Fruit fly (Drosophila melanogaster): Measurements from ENCODE around the gene CG8539.

The CG8539 gene

DNA sequence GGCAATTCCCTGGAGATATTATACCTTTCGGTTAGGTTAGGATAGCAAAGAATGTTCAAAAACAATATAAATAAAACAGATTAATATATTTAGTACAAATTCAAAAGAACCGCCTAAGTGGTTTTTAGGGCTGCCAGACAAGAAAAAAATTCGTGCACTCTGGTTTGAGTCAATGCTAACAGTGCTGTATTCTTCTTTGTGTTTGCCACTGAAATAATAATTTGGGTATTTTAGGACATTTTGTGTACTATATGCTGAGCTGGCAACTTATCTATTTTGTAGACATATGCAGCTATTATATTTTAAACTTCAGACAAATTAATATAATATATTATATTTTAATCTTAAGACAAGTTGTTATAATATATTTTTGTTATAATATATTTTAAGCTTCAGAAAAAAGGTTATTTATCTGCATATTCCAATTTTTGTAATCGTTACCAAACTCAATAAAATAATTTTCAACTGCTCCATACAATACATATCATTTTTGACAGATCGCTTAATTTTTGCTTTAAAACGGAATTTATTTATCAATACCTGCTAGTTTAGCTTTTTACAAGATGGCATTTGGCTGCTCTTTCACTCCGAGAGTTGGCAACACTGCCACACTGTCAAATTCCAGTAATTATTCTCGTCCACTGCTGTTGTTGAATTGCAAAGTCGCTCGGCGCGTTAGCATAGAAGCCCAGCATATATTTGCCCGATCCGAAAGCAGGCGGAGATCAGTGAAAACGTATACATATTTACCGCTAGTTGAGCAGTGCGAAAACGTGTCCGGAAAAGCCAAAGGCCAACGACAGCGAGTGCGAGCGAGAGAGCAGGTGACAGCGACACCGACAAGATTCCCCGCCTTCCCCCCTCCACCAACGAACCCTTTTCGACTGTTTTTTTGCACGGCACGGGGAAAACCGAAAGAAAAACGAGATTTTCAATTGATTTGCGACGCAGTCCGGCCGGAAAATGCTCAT is 12.1 kb upstream of the CG8539 start, which contains the start of gene CG7546 (continued):
- TF ChIP-seq jumu (GFP tag; optimal IDR thresholded peaks at IDR 0.05) (no peak), CG1024 (GFP tag; IDR thresholded peaks at IDR 0.05) (no peak), B-H2 (GFP tag; optimal IDR thresholded peaks at IDR 0.05) (no peak), CG11723 (GFP tag; optimal IDR thresholded peaks at IDR 0.05) (no peak), CG10979 (tag; optimal IDR thresholded peaks at IDR 0.05) (no peak), CG13775 (GFP tag; optimal IDR thresholded peaks at IDR 0.05) (peak; percentile 61), hb (GFP tag; IDR thresholded peaks at IDR 0.05; ENCODE audit: partially characterized antibody) (no peak), E2f1 (GFP tag; IDR thresholded peaks at IDR 0.05) (0 out of 2 replicates have a peak, but pooled peaks have one; percentile 14), disco-r (GFP tag; optimal IDR thresholded peaks at IDR 0.05) (no peak), Gsc (GFP tag; IDR thresholded peaks at IDR 0.05) (no peak), sim (GFP tag; IDR thresholded peaks at IDR 0.05) (no peak), grn (GFP tag; optimal IDR thresholded peaks at IDR 0.05) (no peak), CG9727 (GFP tag; optimal IDR thresholded peaks at IDR 0.05) (peak; percentile 13), Myb (GFP tag; optimal IDR thresholded peaks at IDR 0.05) (no peak), MTF-1 (GFP tag; optimal IDR thresholded peaks at IDR 0.05; ENCODE audit: borderline replicate concordance) (no peak), CG3726 (GFP tag; IDR thresholded peaks at IDR 0.05) (no peak), Mrtf (GFP tag; IDR thresholded peaks at IDR 0.05) (no peak), CG13287 (GFP tag; IDR thresholded peaks at IDR 0.05; ENCODE audit: partially characterized antibody) (peak; percentile 27; the same call in 1 of the 2 replicates), cad (GFP tag; optimal IDR thresholded peaks at IDR 0.05) (no peak), gcm2 (GFP tag; optimal IDR thresholded peaks at IDR 0.05) (no peak), tap (tag; optimal IDR thresholded peaks at IDR 0.05) (no peak), CG31365 (tag; optimal IDR thresholded peaks at IDR 0.05) (no peak), az2 (GFP tag; optimal IDR thresholded peaks at IDR 0.05) (peak; percentile 50), CG14050 (GFP tag; IDR thresholded peaks at IDR 0.05) (no peak), Ets65A (GFP tag) (peak; percentile 18), Oli (tag; optimal IDR thresholded peaks at IDR 0.05) (peak; percentile 11), CG12659 (GFP tag; optimal IDR thresholded peaks at IDR 0.05) (peak; percentile 69), Hr51 (GFP tag; optimal IDR thresholded peaks at IDR 0.05) (peak in 1 of 2 experiments; percentile 40), z (GFP tag; IDR thresholded peaks at IDR 0.05) (no peak), CG14860 (GFP tag; IDR thresholded peaks at IDR 0.05; ENCODE audit: partially characterized antibody) (no peak), CG1832 (GFP tag; optimal IDR thresholded peaks at IDR 0.05) (peak; percentile 84), bbx (GFP tag; IDR thresholded peaks at IDR 0.05; ENCODE audit: partially characterized antibody) (no peak; the same call in 1 of the 2 replicates), Med (GFP tag) (peak; percentile 75), CG1602 (GFP tag; optimal IDR thresholded peaks at IDR 0.05) (peak; percentile 28), CG10431 (GFP tag; optimal IDR thresholded peaks at IDR 0.05) (no peak), CG4360 (GFP tag; IDR thresholded peaks at IDR 0.05) (no peak), Bteb2 (GFP tag; optimal IDR thresholded peaks at IDR 0.05) (no peak), schlank (tag; optimal IDR thresholded peaks at IDR 0.05) (no peak), dysf (GFP tag; IDR thresholded peaks at IDR 0.05) (no peak), Bdp1 (GFP tag; optimal IDR thresholded peaks at IDR 0.05) (no peak), CG7271 (tag; optimal IDR thresholded peaks at IDR 0.05) (no peak), CG6854 (GFP tag; optimal IDR thresholded peaks at IDR 0.05) (no peak), NC2β (GFP tag; optimal IDR thresholded peaks at IDR 0.05) (peak; percentile 16), Hr3 (GFP tag; optimal IDR thresholded peaks at IDR 0.05) (peak; percentile 56), CG34224 (GFP tag; IDR thresholded peaks at IDR 0.05; ENCODE audit: partially characterized antibody) (no peak), vvl (GFP tag; IDR thresholded peaks at IDR 0.05) (no peak; the same call in 1 of the 2 replicates), CG16863 (GFP tag; optimal IDR thresholded peaks at IDR 0.05) (peak; percentile 16), CG13123 (GFP tag; optimal IDR thresholded peaks at IDR 0.05) (no peak), CG2199 (GFP tag; IDR thresholded peaks at IDR 0.05) (no peak)
